Worm (Caenorhabditis elegans) whole organism, young adult: Measurements from ENCODE around the gene srh-275.

Source experiments
- dpl-1 ChIP-seq: fragments of 150-350 bp; optimal IDR thresholded peaks from 2 replicates; lab custom pipeline; 2014; ENCODE audit warnings: missing biosample characterization, missing genetic modification reagents, missing genetic modification characterization
- him-1 ChIP-seq: sonication (generic microtip); optimal IDR thresholded peaks from 2 replicates; lab custom pipeline; 2016; ENCODE audit warnings: missing genotype, missing genetic modification reagents, missing genetic modification characterization, missing compliant biosample characterization
- repo-1 ChIP-seq: sonication (generic microtip); optimal IDR thresholded peaks from 2 replicates; lab custom pipeline; 2017; ENCODE audit warnings: mild to moderate bottlenecking, missing genetic modification characterization, missing compliant biosample characterization
- unc-62 ChIP-seq: fragments of 150-350 bp; optimal IDR thresholded peaks from 2 replicates; lab custom pipeline; 2014; ENCODE audit warnings: missing biosample characterization, missing genetic modification reagents, missing genetic modification characterization

- no peak for TF ChIP-seq dpl-1 (GFP tag; lab: Kevin White, UChicago)
- no peak for TF ChIP-seq unc-62 (GFP tag; lab: Kevin White, UChicago)
- no peak for TF ChIP-seq repo-1
- TF ChIP-seq him-1 (tag; lab: Kevin White, UChicago) = no peak
Observed at ce11 chrV:7369578-7369977, 16.8 kb downstream of the srh-275 start, which contains the start of gene srj-14.
